Fruit fly (Drosophila melanogaster): ENCODE measurements around the gene mia.

DNA sequence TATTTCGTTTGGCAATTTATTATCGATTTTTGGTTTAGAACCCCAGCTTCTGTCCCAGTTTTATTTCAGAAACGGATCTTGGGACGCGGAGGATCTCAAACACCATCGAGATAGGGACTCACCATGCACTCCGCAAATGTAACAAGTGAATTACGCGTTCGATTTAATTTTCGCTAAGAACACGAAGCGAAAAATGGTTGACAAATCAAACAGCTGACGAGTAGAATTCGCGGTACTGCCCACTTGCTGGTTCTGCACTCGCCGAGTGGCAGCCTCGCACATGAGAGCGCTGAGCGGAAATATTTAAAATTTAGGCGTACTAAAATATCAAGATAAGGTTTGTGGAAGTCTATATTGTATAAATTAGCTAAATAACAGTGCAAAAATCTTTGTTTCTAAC is 12.5 kb upstream of the mia start, which contains the start of gene Pi4KIIalpha:
- TF ChIP-seq CG34367 (tag; optimal IDR thresholded peaks at IDR 0.05) (no peak), EcR (GFP tag; optimal IDR thresholded peaks at IDR 0.05) (no peak), Pif1A (GFP tag; optimal IDR thresholded peaks at IDR 0.05) (no peak), CG4496 (GFP tag; IDR thresholded peaks at IDR 0.05) (no peak), Pif1B (GFP tag; optimal IDR thresholded peaks at IDR 0.05) (no peak)

All from whole organism, pupa.